Worm (Caenorhabditis elegans): ENCODE results near the gene R74.2.

- TF ChIP-seq elt-2 (tag; optimal IDR thresholded peaks at IDR 0.05) (no peak), R02D3.7 (tag; optimal IDR thresholded peaks at IDR 0.05) (no peak), snpc-4 (tag; optimal IDR thresholded peaks at IDR 0.05) (no peak), nhr-25 (tag; optimal IDR thresholded peaks at IDR 0.05) (no peak)
Observed at ce11 chrIII:4228008-4228407, 40.0 kb downstream of the R74.2 start, which contains the start of gene mpk-1.

Measured in whole organism, L3 larva.